Fruit fly (Drosophila melanogaster) whole organism, adult: Measurements from ENCODE around the gene lace.

ENCODE experiments used
- CG11617 ChIP-seq: fragments of 200-800 bp; sonication (Bioruptor generic); optimal IDR thresholded peaks from 2 replicates; lab custom pipeline; 2017; ENCODE audit warnings: mild to moderate bottlenecking, missing biosample characterization, missing genetic modification reagents, missing genetic modification characterization
- CG12768 ChIP-seq: fragments of 200-800 bp; sonication (Bioruptor generic); optimal IDR thresholded peaks from 2 replicates; lab custom pipeline; 2017; ENCODE audit warnings: missing biosample characterization, missing genetic modification characterization, mild to moderate bottlenecking, moderate library complexity, missing genetic modification reagents
- CG14711 ChIP-seq: fragments of 200-800 bp; sonication (Bioruptor generic); optimal IDR thresholded peaks from 2 replicates; lab custom pipeline; 2018; ENCODE audit warnings: missing biosample characterization, mild to moderate bottlenecking, missing genetic modification characterization, moderate library complexity
- CG1620 ChIP-seq: fragments of 200-800 bp; sonication (Bioruptor generic); optimal IDR thresholded peaks from 2 replicates; lab custom pipeline; 2016; ENCODE audit warnings: missing biosample characterization, missing genetic modification characterization
- CG33017 ChIP-seq: fragments of 200-800 bp; sonication (Bioruptor generic); optimal IDR thresholded peaks from 2 replicates; lab custom pipeline; 2018; ENCODE audit warnings: missing biosample characterization, mild to moderate bottlenecking, missing genetic modification characterization, moderate library complexity
- CG5204 ChIP-seq: fragments of 200-800 bp; sonication (Bioruptor generic); optimal IDR thresholded peaks from 2 replicates; lab custom pipeline; 2016; ENCODE audit warnings: missing biosample characterization, missing genetic modification characterization
- CG7045 ChIP-seq: fragments of 200-800 bp; sonication (Bioruptor generic); optimal IDR thresholded peaks from 2 replicates; lab custom pipeline; 2017; ENCODE audit warnings: missing biosample characterization, mild to moderate bottlenecking, missing genetic modification characterization
- CG7101 ChIP-seq: fragments of 200-800 bp; sonication (Bioruptor generic); optimal IDR thresholded peaks from 2 replicates; lab custom pipeline; 2018; ENCODE audit warnings: missing biosample characterization, mild to moderate bottlenecking, missing genetic modification characterization, moderate library complexity
- Clk ChIP-seq: fragments of 200-800 bp; sonication (Bioruptor generic); optimal IDR thresholded peaks from 2 replicates; lab custom pipeline; 2017; ENCODE audit warnings: missing biosample characterization, missing genetic modification characterization
- Crg-1 ChIP-seq: fragments of 200-800 bp; sonication (Bioruptor generic); optimal IDR thresholded peaks from 2 replicates; lab custom pipeline; 2016; ENCODE audit warnings: missing biosample characterization, missing genetic modification characterization
- Hr96 ChIP-seq: fragments of 200-800 bp; sonication (Bioruptor generic); optimal IDR thresholded peaks from 2 replicates; lab custom pipeline; 2016; ENCODE audit warnings: missing biosample characterization, missing genetic modification characterization
- Mnt ChIP-seq: fragments of 200-800 bp; sonication (Bioruptor generic); optimal IDR thresholded peaks from 2 replicates; lab custom pipeline; 2016; ENCODE audit warnings: missing biosample characterization, mild to moderate bottlenecking, missing genetic modification characterization
- bab1 ChIP-seq: fragments of 200-800 bp; sonication (Bioruptor generic); optimal IDR thresholded peaks from 3 replicates; lab custom pipeline; 2019; ENCODE audit warnings: missing biosample characterization, mild to moderate bottlenecking, missing genetic modification characterization, moderate library complexity
- cic ChIP-seq: fragments of 200-800 bp; sonication (Bioruptor generic); optimal IDR thresholded peaks from 2 replicates; lab custom pipeline; 2017; ENCODE audit warnings: missing biosample characterization, mild to moderate bottlenecking, missing genetic modification characterization, moderate library complexity
- cnc ChIP-seq, 2 experiments: fragments of >200 bp; optimal IDR thresholded peaks; 2 replicates each; lab custom pipeline; 2017
- kay ChIP-seq: fragments of 200-800 bp; sonication (Bioruptor generic); peaks from one replicate; lab custom pipeline; 2016; ENCODE audit warnings: missing biosample characterization, missing genetic modification characterization, borderline replicate concordance
- ovo ChIP-seq: fragments of 200-800 bp; sonication (Bioruptor generic); optimal IDR thresholded peaks from 2 replicates; lab custom pipeline; 2016; ENCODE audit warnings: missing biosample characterization, missing genetic modification characterization
- pad ChIP-seq: fragments of 200-800 bp; sonication (Bioruptor generic); optimal IDR thresholded peaks from 3 replicates; lab custom pipeline; 2017; ENCODE audit warnings: missing biosample characterization, missing genetic modification characterization, mild to moderate bottlenecking, moderate library complexity, missing genetic modification reagents
- tj ChIP-seq: fragments of 200-800 bp; sonication (Bioruptor generic); optimal IDR thresholded peaks from 3 replicates; lab custom pipeline; 2017; ENCODE audit warnings: missing biosample characterization, mild to moderate bottlenecking, missing genetic modification characterization, moderate library complexity
- toe ChIP-seq: fragments of 200-800 bp; sonication (Bioruptor generic); optimal IDR thresholded peaks from 2 replicates; lab custom pipeline; 2016; ENCODE audit warnings: missing biosample characterization, missing genetic modification characterization

The lace gene

DNA sequence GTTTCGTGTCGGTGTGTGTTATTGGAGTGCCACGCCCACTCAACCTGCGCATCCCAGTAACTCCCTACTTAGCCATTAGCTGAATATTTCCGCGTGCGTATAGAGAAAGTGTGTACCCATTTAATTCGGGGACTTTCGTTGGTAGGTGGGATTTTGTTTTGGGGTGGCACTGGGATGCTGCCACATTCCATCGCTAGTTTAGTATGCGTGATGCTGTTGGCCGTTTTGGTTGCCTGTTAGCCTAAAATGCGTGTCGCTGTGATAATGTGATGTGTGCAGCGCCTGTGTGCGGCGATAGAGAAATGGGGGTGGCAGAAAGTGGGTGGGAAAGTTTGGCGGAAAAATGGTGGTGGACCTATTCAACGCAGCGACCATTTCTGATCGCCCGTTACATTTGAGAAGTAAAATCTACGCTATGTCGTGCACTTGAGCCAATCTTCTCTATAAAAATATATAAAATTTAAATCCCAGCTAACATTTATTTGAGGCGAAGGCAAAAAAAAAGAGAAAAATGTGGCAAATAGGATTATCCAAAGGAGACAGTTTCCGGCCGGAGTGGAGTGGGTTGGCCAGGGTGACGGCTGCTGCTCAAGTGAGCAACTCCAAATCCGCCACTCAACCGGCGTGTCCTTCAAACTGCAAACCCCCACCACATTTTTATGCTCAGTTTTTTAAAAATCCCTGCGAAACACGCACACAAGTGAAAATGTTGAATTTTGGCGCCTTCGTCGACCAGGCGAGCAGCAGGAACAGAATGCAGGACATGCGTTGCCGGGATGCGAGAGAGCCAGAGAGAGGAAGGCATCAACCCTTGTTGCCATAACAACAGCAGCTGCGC is 7.4 kb upstream of the lace start:
- no peak for TF ChIP-seq pad
- no peak for TF ChIP-seq CG1620 (GFP tag; lab: Kevin White, UChicago)
- TF ChIP-seq bab1 (GFP tag; lab: Kevin White, UChicago): no peak
- no peak for TF ChIP-seq toe (GFP tag; lab: Kevin White, UChicago)
- TF ChIP-seq Mnt (GFP tag; lab: Kevin White, UChicago): no peak
- TF ChIP-seq Crg-1 (GFP tag; lab: Kevin White, UChicago): no peak

dm6 chr2L:15492159-15492541 is 6.8 kb upstream of the lace start:
- TF ChIP-seq kay (GFP tag; lab: Kevin White, UChicago): no peak

DNA sequence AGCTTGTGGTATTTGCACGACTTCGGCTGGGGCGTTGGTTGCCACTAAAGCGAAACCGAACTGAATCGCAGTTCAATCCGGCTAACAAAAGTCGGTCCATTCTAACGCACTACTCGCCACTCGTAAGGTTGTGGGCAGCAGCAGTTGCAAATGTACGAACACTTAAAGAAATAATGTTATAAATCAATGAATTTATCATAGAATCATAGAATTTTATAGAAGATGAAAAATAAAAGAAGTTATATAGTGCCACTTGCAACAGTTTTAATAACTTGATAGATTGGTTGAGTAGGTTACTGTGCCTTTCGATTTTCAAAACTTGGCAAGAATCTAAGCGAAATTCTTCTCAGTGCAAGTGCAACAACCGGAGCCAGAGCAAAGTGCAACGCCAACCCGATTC is 5.3 kb upstream of the lace start:
- TF ChIP-seq pad (no peak), CG12768 (GFP tag; lab: Kevin White, UChicago) (no peak), CG7101 (tag; lab: Kevin White, UChicago) (no peak), Mnt (GFP tag; lab: Kevin White, UChicago) (no peak), cnc (optimal IDR thresholded peaks at IDR 0.05; lab: Kevin White, UChicago) (no peak), CG33017 (tag; lab: Kevin White, UChicago) (no peak), CG5204 (GFP tag; lab: Kevin White, UChicago) (no peak), CG14711 (no peak), Crg-1 (GFP tag; lab: Kevin White, UChicago) (no peak), ovo (no peak), CG7045 (GFP tag; lab: Kevin White, UChicago) (no peak), CG1620 (GFP tag; lab: Kevin White, UChicago) (no peak), CG11617 (GFP tag; lab: Kevin White, UChicago) (no peak), Clk (GFP tag; lab: Kevin White, UChicago) (no peak), cic (GFP tag; lab: Kevin White, UChicago) (no peak), kay (GFP tag; lab: Kevin White, UChicago) (no peak), Hr96 (GFP tag; lab: Kevin White, UChicago) (no peak), bab1 (GFP tag; lab: Kevin White, UChicago) (no peak), toe (GFP tag; lab: Kevin White, UChicago) (no peak)

DNA sequence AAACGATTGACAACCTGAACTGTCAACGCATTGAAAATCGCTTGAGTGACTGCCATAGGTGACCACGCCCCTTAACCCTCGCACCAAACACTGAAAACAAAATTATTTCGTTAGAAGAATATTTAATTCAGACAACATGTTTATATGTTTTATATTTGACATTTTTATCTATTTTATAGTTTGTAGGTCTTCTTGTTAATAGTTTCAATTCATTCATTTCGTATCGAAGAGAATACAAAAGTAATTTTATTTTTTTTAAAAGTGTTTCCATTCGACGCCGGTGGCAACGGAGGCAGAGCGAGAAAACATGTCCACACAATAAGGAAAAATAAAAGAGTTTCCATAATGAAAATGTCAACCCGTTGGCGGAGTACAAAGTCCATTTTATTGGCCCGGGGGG is 2.6 kb upstream of the lace start:
- no peak for TF ChIP-seq Clk (GFP tag; lab: Kevin White, UChicago)
- TF ChIP-seq CG11617 (GFP tag; lab: Kevin White, UChicago): no peak
- TF ChIP-seq cnc (optimal IDR thresholded peaks at IDR 0.05; lab: Kevin White, UChicago): no peak
- TF ChIP-seq CG14711: no peak
- TF ChIP-seq CG7045 (GFP tag; lab: Kevin White, UChicago): no peak
- no peak for TF ChIP-seq Crg-1 (GFP tag; lab: Kevin White, UChicago)
- TF ChIP-seq CG5204 (GFP tag; lab: Kevin White, UChicago): no peak
- no peak for TF ChIP-seq kay (GFP tag; lab: Kevin White, UChicago)
- TF ChIP-seq CG1620 (GFP tag; lab: Kevin White, UChicago): no peak
- TF ChIP-seq ovo: no peak
- no peak for TF ChIP-seq toe (GFP tag; lab: Kevin White, UChicago)
- no peak for TF ChIP-seq CG33017 (tag; lab: Kevin White, UChicago)
- TF ChIP-seq CG12768 (GFP tag; lab: Kevin White, UChicago): no peak
- no peak for TF ChIP-seq pad
- TF ChIP-seq CG7101 (tag; lab: Kevin White, UChicago): no peak
- no peak for TF ChIP-seq tj (GFP tag; lab: Kevin White, UChicago)

- no peak for TF ChIP-seq pad
- no peak for TF ChIP-seq bab1 (GFP tag; lab: Kevin White, UChicago)
- no peak for TF ChIP-seq CG1620 (GFP tag; lab: Kevin White, UChicago)
- TF ChIP-seq CG14711: no peak
- no peak for TF ChIP-seq CG11617 (GFP tag; lab: Kevin White, UChicago)
- TF ChIP-seq CG7101 (tag; lab: Kevin White, UChicago): no peak
- peak; percentile 88 for TF ChIP-seq kay (GFP tag; lab: Kevin White, UChicago)
- TF ChIP-seq Crg-1 (GFP tag; lab: Kevin White, UChicago): no peak
Measured at dm6 chr2L:15499697-15500563, 1.0 kb downstream of the lace start.

DNA sequence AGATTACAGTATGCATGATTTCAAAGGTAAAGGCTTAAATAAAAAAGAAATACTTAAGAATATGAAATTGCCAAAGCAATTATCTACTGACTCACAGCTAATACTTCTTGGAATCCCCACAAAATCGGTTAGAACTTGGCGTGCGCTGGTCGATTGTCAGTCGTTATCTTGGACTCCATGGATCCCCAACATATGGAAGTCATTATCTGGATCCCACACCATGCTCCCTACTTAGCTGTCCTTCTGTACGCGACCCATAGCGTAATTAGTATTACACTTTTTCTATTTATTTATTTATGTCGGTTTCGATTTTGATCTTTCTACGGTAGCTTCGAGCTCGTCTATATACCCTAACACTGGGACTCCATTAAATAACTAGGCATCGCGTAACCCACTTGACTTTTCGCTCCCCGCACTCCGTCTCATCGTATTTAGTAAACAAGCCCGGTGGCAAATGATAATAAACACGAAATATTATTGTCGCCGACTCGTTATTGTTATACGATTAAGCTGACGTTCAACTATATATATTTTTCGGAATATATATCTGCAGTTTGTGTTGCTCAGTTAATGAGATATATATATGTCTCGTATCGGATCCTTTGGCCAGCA is 2.1 kb downstream of the lace start:
- TF ChIP-seq CG7045 (GFP tag; lab: Kevin White, UChicago): no peak
- no peak for TF ChIP-seq CG14711
- peak; percentile 23 for TF ChIP-seq CG12768 (GFP tag; lab: Kevin White, UChicago)
- TF ChIP-seq kay (GFP tag; lab: Kevin White, UChicago): no peak
- TF ChIP-seq cnc (optimal IDR thresholded peaks at IDR 0.05; lab: Kevin White, UChicago): no peak
- no peak for TF ChIP-seq CG1620 (GFP tag; lab: Kevin White, UChicago)
